Worm (Caenorhabditis elegans) whole organism, midembryonic: ENCODE data around the gene Y53G8AM.7.

Source experiments
- T22C8.4 ChIP-seq: fragments of 200-800 bp; sonication (Bioruptor generic); IDR thresholded peaks from 2 replicates; pipeline ENCODE4 v1.3.6; 2022; ENCODE audit warnings: missing genetic modification characterization, missing compliant biosample characterization
- cog-1 ChIP-seq: sonication (generic microtip); optimal IDR thresholded peaks from 2 replicates; lab custom pipeline; 2016; ENCODE audit warnings: missing genetic modification characterization, missing compliant biosample characterization
- flt-1 ChIP-seq: fragments of 200-800 bp; sonication (Bioruptor generic); IDR thresholded peaks from 2 replicates; pipeline ENCODE4 v1.3.6; 2022; ENCODE audit warnings: missing genetic modification characterization, missing compliant biosample characterization
- klf-2 ChIP-seq: fragments of 200-800 bp; sonication (Bioruptor generic); conservative IDR thresholded peaks from 2 replicates; pipeline ENCODE4 v1.3.6; 2022; ENCODE audit warnings: missing genetic modification reagents, missing genetic modification characterization, missing compliant biosample characterization
- med-1 ChIP-seq: sonication (generic microtip); optimal IDR thresholded peaks from 2 replicates; lab custom pipeline; 2017; ENCODE audit warnings: missing genetic modification characterization, mild to moderate bottlenecking, missing compliant biosample characterization, antibody characterized with exemption, missing genetic modification reagents; ENCODE audit not compliant: insufficient read depth
- ref-1 ChIP-seq: fragments of 200-800 bp; sonication (Bioruptor generic); conservative IDR thresholded peaks from 2 replicates; pipeline ENCODE4 v1.3.6; 2022; ENCODE audit warnings: missing genetic modification reagents, missing genetic modification characterization, missing compliant biosample characterization
- tab-1 ChIP-seq: fragments of 200-800 bp; sonication (Bioruptor generic); IDR thresholded peaks from 2 replicates; pipeline ENCODE4 v1.3.6; 2022; ENCODE audit warnings: missing genetic modification characterization, missing compliant biosample characterization
- ztf-23 ChIP-seq: fragments of 200-800 bp; sonication (Bioruptor generic); IDR thresholded peaks from 2 replicates; pipeline ENCODE4 v1.3.6; 2022; ENCODE audit warnings: missing genetic modification reagents, missing genetic modification characterization, missing compliant biosample characterization
- ztf-29 ChIP-seq: fragments of 200-800 bp; sonication (Bioruptor generic); IDR thresholded peaks from 2 replicates; pipeline ENCODE4 v1.3.6; 2022; ENCODE audit warnings: missing genetic modification reagents, missing genetic modification characterization, missing compliant biosample characterization

Gene Y53G8AM.7

ce11 chrIII:3232650-3233152, 33.8 kb downstream of the Y53G8AM.7 start, which contains the start of gene Y53G8AL.1:
Gene Y53G8AL.1, plus strand, starts transcription at chrIII:3233102.
- no peak for TF ChIP-seq T22C8.4 (GFP tag; lab: Robert Waterston, UW)
- TF ChIP-seq tab-1 = no peak
- TF ChIP-seq ztf-29 (GFP tag; lab: Robert Waterston, UW) = no peak
- TF ChIP-seq ref-1 (GFP tag; lab: Robert Waterston, UW) = no peak
- no peak for TF ChIP-seq med-1 (GFP tag; lab: Kevin White, UChicago)
- no peak for TF ChIP-seq cog-1 (tag; lab: Kevin White, UChicago)
- TF ChIP-seq ztf-23 (GFP tag; lab: Robert Waterston, UW) = no peak
- no peak for TF ChIP-seq flt-1 (GFP tag; lab: Robert Waterston, UW)
- no peak for TF ChIP-seq klf-2 (GFP tag; lab: Robert Waterston, UW)

- no peak for TF ChIP-seq ref-1 (GFP tag; lab: Robert Waterston, UW)
- no peak for TF ChIP-seq flt-1 (GFP tag; lab: Robert Waterston, UW)
- TF ChIP-seq tab-1 = no peak
- no peak for TF ChIP-seq ztf-23 (GFP tag; lab: Robert Waterston, UW)
- TF ChIP-seq ztf-29 (GFP tag; lab: Robert Waterston, UW) = no peak
- TF ChIP-seq klf-2 (GFP tag; lab: Robert Waterston, UW) = no peak
- TF ChIP-seq med-1 (GFP tag; lab: Kevin White, UChicago) = no peak
- no peak for TF ChIP-seq cog-1 (tag; lab: Kevin White, UChicago)
These were observed 42.4 kb downstream of the Y53G8AM.7 start for ce11 chrIII:3224102-3224501.

DNA sequence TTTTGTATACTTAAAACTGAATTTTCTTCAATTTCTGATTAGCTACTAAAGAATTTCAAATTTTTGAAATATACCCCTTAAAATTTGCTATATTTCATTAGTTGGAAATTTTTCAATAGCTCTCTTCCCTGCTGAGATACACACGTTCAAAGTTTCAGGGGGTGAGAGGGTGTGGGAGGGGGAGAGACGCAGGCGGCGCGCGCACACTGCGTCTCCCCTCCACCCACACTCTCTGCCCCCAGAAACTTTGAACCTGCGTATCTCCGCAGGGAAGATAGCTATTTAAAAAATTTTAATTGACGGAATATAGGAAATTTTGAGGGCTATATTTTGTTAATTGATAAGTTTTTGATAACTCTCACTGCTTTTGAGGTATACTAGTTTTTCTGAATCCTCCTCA, 43.8 kb downstream of the Y53G8AM.7 start:
- TF ChIP-seq T22C8.4 (GFP tag; lab: Robert Waterston, UW) = no peak
- no peak for TF ChIP-seq ztf-23 (GFP tag; lab: Robert Waterston, UW)
- TF ChIP-seq flt-1 (GFP tag; lab: Robert Waterston, UW) = no peak

ce11 chrIII:3220287-3220686, 46.2 kb downstream of the Y53G8AM.7 start:
- no peak for TF ChIP-seq ztf-29 (GFP tag; lab: Robert Waterston, UW)

ce11 chrIII:3219050-3219449, 47.5 kb downstream of the Y53G8AM.7 start, which contains the start of gene frm-8:
Gene frm-8, minus strand, starts transcription at chrIII:3219150.
- TF ChIP-seq ztf-23 (GFP tag; lab: Robert Waterston, UW) = no peak
- no peak for TF ChIP-seq med-1 (GFP tag; lab: Kevin White, UChicago)
- TF ChIP-seq ref-1 (GFP tag; lab: Robert Waterston, UW) = no peak
- TF ChIP-seq tab-1 = no peak
- no peak for TF ChIP-seq klf-2 (GFP tag; lab: Robert Waterston, UW)
- TF ChIP-seq cog-1 (tag; lab: Kevin White, UChicago) = no peak
- TF ChIP-seq ztf-29 (GFP tag; lab: Robert Waterston, UW) = no peak
- TF ChIP-seq flt-1 (GFP tag; lab: Robert Waterston, UW) = no peak
- TF ChIP-seq T22C8.4 (GFP tag; lab: Robert Waterston, UW) = no peak
